Worm (Caenorhabditis elegans) whole organism, late embryonic: Measurements from ENCODE around the gene srx-78.
"Not testable (repeated sequence)": the region's sequence is repeated elsewhere in the genome, so short reads cannot be mapped to it uniquely, and the experiment has no call there.

ENCODE experiments used
- F13H6.1 ChIP-seq: sonication (generic microtip); optimal IDR thresholded peaks from 2 replicates; lab custom pipeline; 2016; ENCODE audit warnings: missing genetic modification characterization, missing compliant biosample characterization
- K02D7.2 ChIP-seq: sonication (generic microtip); optimal IDR thresholded peaks from 2 replicates; lab custom pipeline; 2017; ENCODE audit warnings: mild to moderate bottlenecking, missing genetic modification characterization, missing compliant biosample characterization
- T23F11.4 ChIP-seq: fragments of 200-800 bp; sonication (Bioruptor generic); optimal IDR thresholded peaks from 2 replicates; lab custom pipeline; 2018; ENCODE audit warnings: mild to moderate bottlenecking, missing genetic modification characterization, missing compliant biosample characterization
- Y22D7AL.16 ChIP-seq: sonication (generic microtip); optimal IDR thresholded peaks from 2 replicates; lab custom pipeline; 2016; ENCODE audit warnings: missing genetic modification characterization, missing compliant biosample characterization
- ahr-1 ChIP-seq: sonication (generic microtip); optimal IDR thresholded peaks from 2 replicates; lab custom pipeline; 2016; ENCODE audit warnings: missing genetic modification characterization, missing compliant biosample characterization
- ceh-18 ChIP-seq: sonication (generic microtip); optimal IDR thresholded peaks from 2 replicates; lab custom pipeline; 2016; ENCODE audit warnings: missing genetic modification characterization, missing compliant biosample characterization
- ceh-31 ChIP-seq: sonication (generic microtip); optimal IDR thresholded peaks from 2 replicates; lab custom pipeline; 2016; ENCODE audit warnings: missing genetic modification characterization, missing compliant biosample characterization
- ceh-9 ChIP-seq: sonication (generic microtip); optimal IDR thresholded peaks from 2 replicates; lab custom pipeline; 2016; ENCODE audit warnings: mild to moderate bottlenecking, missing genetic modification characterization, inconsistent platforms, missing compliant biosample characterization
- che-1 ChIP-seq: sonication (generic microtip); optimal IDR thresholded peaks from 2 replicates; lab custom pipeline; 2016; ENCODE audit warnings: mild to moderate bottlenecking, missing genetic modification characterization, missing compliant biosample characterization
- dmd-4 ChIP-seq: sonication (generic microtip); optimal IDR thresholded peaks from 2 replicates; lab custom pipeline; 2016; ENCODE audit warnings: borderline replicate concordance, missing genetic modification characterization, missing compliant biosample characterization
- elt-2 ChIP-seq: sonication (generic microtip); optimal IDR thresholded peaks from 2 replicates; lab custom pipeline; 2016; ENCODE audit warnings: missing genetic modification reagents, missing genetic modification characterization, missing compliant biosample characterization
- elt-4 ChIP-seq: sonication (generic microtip); optimal IDR thresholded peaks from 2 replicates; lab custom pipeline; 2016; ENCODE audit warnings: missing genetic modification characterization, missing compliant biosample characterization
- fkh-6 ChIP-seq: sonication (generic microtip); optimal IDR thresholded peaks from 2 replicates; lab custom pipeline; 2016; ENCODE audit warnings: missing genetic modification characterization, missing compliant biosample characterization
- gmeb-2 ChIP-seq: sonication (generic microtip); optimal IDR thresholded peaks from 2 replicates; lab custom pipeline; 2016; ENCODE audit warnings: missing genetic modification characterization, inconsistent platforms, missing compliant biosample characterization
- hlh-13 ChIP-seq: fragments of 200-800 bp; sonication (Bioruptor generic); optimal IDR thresholded peaks from 2 replicates; lab custom pipeline; 2018; ENCODE audit warnings: mild to moderate bottlenecking, missing genetic modification characterization, missing compliant biosample characterization
- hlh-15 ChIP-seq: sonication (generic microtip); optimal IDR thresholded peaks from 2 replicates; lab custom pipeline; 2016; ENCODE audit warnings: missing genetic modification characterization, missing compliant biosample characterization
- hlh-6 ChIP-seq: sonication (generic microtip); optimal IDR thresholded peaks from 2 replicates; lab custom pipeline; 2016; ENCODE audit warnings: missing genotype, missing genetic modification characterization, missing compliant biosample characterization
- hlh-8 ChIP-seq: sonication (generic microtip); optimal IDR thresholded peaks from 2 replicates; lab custom pipeline; 2016; ENCODE audit warnings: missing genotype, missing genetic modification characterization, missing compliant biosample characterization
- lin-11 ChIP-seq: fragments of 200-800 bp; sonication (Bioruptor generic); optimal IDR thresholded peaks from 2 replicates; lab custom pipeline; 2018; ENCODE audit warnings: mild to moderate bottlenecking, missing genetic modification characterization, missing compliant biosample characterization
- nhr-11 ChIP-seq: fragments of 150-350 bp; optimal IDR thresholded peaks from 2 replicates; lab custom pipeline; 2014; ENCODE audit warnings: missing biosample characterization, missing genetic modification characterization
- nhr-232 ChIP-seq: sonication (generic microtip); optimal IDR thresholded peaks from 2 replicates; lab custom pipeline; 2016; ENCODE audit warnings: missing genetic modification characterization, missing compliant biosample characterization
- npax-4 ChIP-seq: sonication (generic microtip); optimal IDR thresholded peaks from 2 replicates; lab custom pipeline; 2016; ENCODE audit warnings: missing genetic modification characterization, missing compliant biosample characterization
- pat-9 ChIP-seq: fragments of 200-800 bp; sonication (Bioruptor generic); optimal IDR thresholded peaks from 2 replicates; lab custom pipeline; 2018; ENCODE audit warnings: mild to moderate bottlenecking, missing genetic modification characterization, moderate library complexity, missing compliant biosample characterization
- pax-1 ChIP-seq: fragments of 150-350 bp; optimal IDR thresholded peaks from 2 replicates; lab custom pipeline; 2014; ENCODE audit warnings: missing biosample characterization, missing genetic modification characterization
- pha-4 ChIP-seq: fragments of 150-350 bp; optimal IDR thresholded peaks from 2 replicates; lab custom pipeline; 2018; ENCODE audit warnings: missing biosample characterization, missing genetic modification reagents, missing genetic modification characterization
- rnt-1 ChIP-seq: sonication (generic microtip); optimal IDR thresholded peaks from 2 replicates; lab custom pipeline; 2016; ENCODE audit warnings: missing genetic modification characterization, missing compliant biosample characterization
- sdc-2 ChIP-seq: sonication (generic microtip); optimal IDR thresholded peaks from 2 replicates; lab custom pipeline; 2016; ENCODE audit warnings: missing genotype, missing genetic modification characterization, missing compliant biosample characterization
- syd-9 ChIP-seq: sonication (generic microtip); optimal IDR thresholded peaks from 2 replicates; lab custom pipeline; 2016; ENCODE audit warnings: mild to moderate bottlenecking, missing genetic modification characterization, moderate library complexity, missing compliant biosample characterization
- tbx-2 ChIP-seq: sonication (generic microtip); optimal IDR thresholded peaks from 2 replicates; lab custom pipeline; 2016; ENCODE audit warnings: missing genetic modification characterization, missing compliant biosample characterization
- ttx-3 ChIP-seq: sonication (generic microtip); optimal IDR thresholded peaks from 2 replicates; lab custom pipeline; 2016; ENCODE audit warnings: missing genetic modification reagents, missing genetic modification characterization, missing compliant biosample characterization
- unc-42 ChIP-seq: sonication (generic microtip); optimal IDR thresholded peaks from 2 replicates; lab custom pipeline; 2016; ENCODE audit warnings: missing genotype, missing genetic modification characterization, missing compliant biosample characterization
- ztf-16 ChIP-seq: sonication (generic microtip); optimal IDR thresholded peaks from 2 replicates; lab custom pipeline; 2017; ENCODE audit warnings: missing genetic modification characterization, missing compliant biosample characterization

The srx-78 gene

ce11 chrV:15089438-15089837, 5.4 kb upstream of the srx-78 start, which contains the start of the genes C01G10.5 and C01G10.4:
Gene C01G10.5 (minus strand): TSS chrV:15089538.
Gene C01G10.4 (plus strand): TSS chrV:15089740.
- TF ChIP-seq F13H6.1 (tag; lab: Kevin White, UChicago) (no peak), sdc-2 (no peak), hlh-8 (no peak), dmd-4 (no peak), fkh-6 (tag; lab: Kevin White, UChicago) (no peak), rnt-1 (tag; lab: Kevin White, UChicago) (no peak), che-1 (no peak), nhr-11 (tag; lab: Kevin White, UChicago) (no peak), elt-4 (tag; lab: Kevin White, UChicago) (no peak)

- TF ChIP-seq npax-4 (tag; lab: Kevin White, UChicago): no peak
- TF ChIP-seq tbx-2 (tag; lab: Kevin White, UChicago): no peak
- TF ChIP-seq F13H6.1 (tag; lab: Kevin White, UChicago): no peak
- no peak for TF ChIP-seq ttx-3
- no peak for TF ChIP-seq lin-11 (tag; lab: Kevin White, UChicago)
- no peak for TF ChIP-seq pat-9 (tag; lab: Kevin White, UChicago)
- TF ChIP-seq ahr-1 (tag; lab: Kevin White, UChicago): no peak
- TF ChIP-seq K02D7.2 (tag; lab: Kevin White, UChicago): no peak
- no peak for TF ChIP-seq ceh-9 (tag; lab: Kevin White, UChicago)
- TF ChIP-seq hlh-6 (tag; lab: Kevin White, UChicago): no peak
- no peak for TF ChIP-seq che-1
- no peak for TF ChIP-seq pax-1
These were observed 4.4 kb upstream of the srx-78 start, which contains the start of gene C01G10.17 for ce11 chrV:15090457-15090856. Gene C01G10.17 (plus strand): TSS chrV:15090757.

- TF ChIP-seq syd-9 (tag; lab: Kevin White, UChicago): no peak
- no peak for TF ChIP-seq Y22D7AL.16 (tag; lab: Kevin White, UChicago)
- no peak for TF ChIP-seq unc-42 (tag; lab: Kevin White, UChicago)
- no peak for TF ChIP-seq elt-2 (tag; lab: Kevin White, UChicago)
- TF ChIP-seq hlh-13 (GFP tag; lab: Kevin White, UChicago): no peak
- TF ChIP-seq T23F11.4 (GFP tag; lab: Kevin White, UChicago): no peak
- TF ChIP-seq ceh-31 (tag; lab: Kevin White, UChicago): no peak
- no peak for TF ChIP-seq pha-4
- TF ChIP-seq ztf-16 (tag; lab: Kevin White, UChicago): no peak
- no peak for TF ChIP-seq nhr-232 (tag; lab: Kevin White, UChicago)
These were observed 2.2 kb upstream of the srx-78 start, which contains the start of gene txt-12 for ce11 chrV:15092666-15093065. Gene txt-12 (plus strand): TSS chrV:15092966.

ce11 chrV:15099447-15099846, 4.6 kb downstream of the srx-78 start, which contains the start of gene C01G10.1:
Gene C01G10.1 (plus strand): TSS chrV:15099747.
- no peak for TF ChIP-seq hlh-6 (tag; lab: Kevin White, UChicago)
- TF ChIP-seq ztf-16 (tag; lab: Kevin White, UChicago): no peak
- no peak for TF ChIP-seq gmeb-2 (tag; lab: Kevin White, UChicago)
- no peak for TF ChIP-seq hlh-8
- TF ChIP-seq nhr-11 (tag; lab: Kevin White, UChicago): no peak
- no peak for TF ChIP-seq npax-4 (tag; lab: Kevin White, UChicago)
- no peak for TF ChIP-seq ceh-18 (tag; lab: Kevin White, UChicago)
- TF ChIP-seq hlh-15: no peak

ce11 chrV:15105893-15106598, 11.2 kb downstream of the srx-78 start, which contains the start of gene C01G10.14:
Gene C01G10.14 (minus strand): TSS chrV:15105943.
- not testable (repeated sequence) for TF ChIP-seq hlh-8; lin-11 (tag; lab: Kevin White, UChicago); gmeb-2 (tag; lab: Kevin White, UChicago)
